Fruit fly (Drosophila melanogaster) whole organism, embryonic: ENCODE measurements around the gene mRpL12.

Experiments used
- Bdp1 ChIP-seq: fragments of 200-800 bp; sonication (Bioruptor generic); optimal IDR thresholded peaks from 3 replicates; lab custom pipeline; 2016; ENCODE audit warnings: missing biosample characterization, missing genetic modification characterization
- BtbVII ChIP-seq: fragments of 200-800 bp; sonication (Bioruptor generic); optimal IDR thresholded peaks from 3 replicates; lab custom pipeline; 2017; ENCODE audit warnings: missing biosample characterization, mild to moderate bottlenecking, missing genetic modification characterization
- CG1024 ChIP-seq: fragments of 200-800 bp; sonication (Bioruptor generic); IDR thresholded peaks from 2 replicates; pipeline ENCODE4 v1.3.6; 2022; ENCODE audit warnings: missing biosample characterization, missing genetic modification characterization
- CG10543 ChIP-seq: fragments of 200-800 bp; sonication (Bioruptor generic); optimal IDR thresholded peaks from 3 replicates; lab custom pipeline; 2017; ENCODE audit warnings: missing biosample characterization, mild to moderate bottlenecking, missing genetic modification characterization, moderate library complexity
- CG11504 ChIP-seq: fragments of 200-800 bp; sonication (Bioruptor generic); optimal IDR thresholded peaks from 3 replicates; lab custom pipeline; 2019; ENCODE audit warnings: missing biosample characterization, mild to moderate bottlenecking, missing genetic modification characterization, moderate library complexity
- CG14050 ChIP-seq: fragments of 200-800 bp; sonication (Bioruptor generic); IDR thresholded peaks from 3 replicates; pipeline ENCODE4 v1.3.6; 2022; ENCODE audit warnings: missing biosample characterization, missing genetic modification characterization
- CG14710 ChIP-seq: fragments of 200-800 bp; sonication (Bioruptor generic); optimal IDR thresholded peaks from 3 replicates; lab custom pipeline; 2019; ENCODE audit warnings: missing biosample characterization, mild to moderate bottlenecking, missing genetic modification characterization, moderate library complexity
- CG1529 ChIP-seq: fragments of 200-800 bp; sonication (Bioruptor generic); optimal IDR thresholded peaks from 3 replicates; lab custom pipeline; 2018; ENCODE audit warnings: missing biosample characterization, missing genetic modification characterization
- CG15479 ChIP-seq: fragments of 200-800 bp; sonication (Bioruptor generic); optimal IDR thresholded peaks from 3 replicates; lab custom pipeline; 2019; ENCODE audit warnings: missing biosample characterization, mild to moderate bottlenecking, missing genetic modification characterization, moderate library complexity
- CG16779 ChIP-seq: fragments of 200-800 bp; sonication (Bioruptor generic); IDR thresholded peaks from 2 replicates; pipeline ENCODE4 v1.3.6; 2022; ENCODE audit warnings: missing biosample characterization, missing genetic modification characterization
- CG18619 ChIP-seq: fragments of 200-800 bp; sonication (Bioruptor generic); optimal IDR thresholded peaks from 3 replicates; lab custom pipeline; 2017; ENCODE audit warnings: missing biosample characterization, mild to moderate bottlenecking, missing genetic modification characterization
- CG31224 ChIP-seq: fragments of 200-800 bp; sonication (Bioruptor generic); IDR thresholded peaks from 2 replicates; pipeline ENCODE4 v1.3.6; 2022; ENCODE audit warnings: missing biosample characterization, missing genetic modification characterization
- CG32772 ChIP-seq: fragments of 200-800 bp; sonication (Bioruptor generic); IDR thresholded peaks from 2 replicates; pipeline ENCODE4 v1.3.6; 2022; ENCODE audit warnings: missing biosample characterization, missing genetic modification characterization
- CG34224 ChIP-seq: fragments of 200-800 bp; sonication (Bioruptor generic); IDR thresholded peaks from 3 replicates; pipeline ENCODE4 v1.3.6; 2022; ENCODE audit warnings: missing biosample characterization, missing genetic modification characterization; ENCODE audit not compliant: partially characterized antibody
- CG3726 ChIP-seq: fragments of 200-800 bp; sonication (Bioruptor generic); IDR thresholded peaks from 3 replicates; pipeline ENCODE4, ENCODE4 v1.3.6; 2022; ENCODE audit warnings: missing biosample characterization, missing genetic modification characterization
- CG3995 ChIP-seq: fragments of 200-800 bp; sonication (Bioruptor generic); optimal IDR thresholded peaks from 3 replicates; lab custom pipeline; 2016; ENCODE audit warnings: missing biosample characterization, missing genetic modification characterization
- CG4707 ChIP-seq: fragments of 200-800 bp; sonication (Bioruptor generic); optimal IDR thresholded peaks from 2 replicates; lab custom pipeline; 2018; ENCODE audit warnings: missing biosample characterization, mild to moderate bottlenecking, missing genetic modification characterization, moderate library complexity
- CG6683 ChIP-seq: fragments of 200-800 bp; sonication (Bioruptor generic); optimal IDR thresholded peaks from 2 replicates; lab custom pipeline; 2017; ENCODE audit warnings: missing biosample characterization, mild to moderate bottlenecking, missing genetic modification characterization, missing genetic modification reagents
- CG7786 ChIP-seq: fragments of 200-800 bp; sonication (Bioruptor generic); optimal IDR thresholded peaks from 2 replicates; lab custom pipeline; 2016; ENCODE audit warnings: missing biosample characterization, missing genetic modification characterization
- CG8359 ChIP-seq: fragments of 200-800 bp; sonication (Bioruptor generic); optimal IDR thresholded peaks from 2 replicates; lab custom pipeline; 2017; ENCODE audit warnings: missing biosample characterization, mild to moderate bottlenecking, missing genetic modification characterization, borderline replicate concordance
- CG9876 ChIP-seq: fragments of 200-800 bp; sonication (Bioruptor generic); optimal IDR thresholded peaks from 2 replicates; lab custom pipeline; 2016; ENCODE audit warnings: missing biosample characterization, missing genetic modification characterization
- CTCF ChIP-seq: fragments of 200-800 bp; sonication (Bioruptor generic); optimal IDR thresholded peaks from 2 replicates; lab custom pipeline; 2017; ENCODE audit warnings: missing biosample characterization, mild to moderate bottlenecking, missing genetic modification characterization, moderate library complexity
- Drgx ChIP-seq: fragments of 200-800 bp; sonication (Bioruptor generic); IDR thresholded peaks from 2 replicates; pipeline ENCODE4 v1.3.6; 2022; ENCODE audit warnings: missing biosample characterization, missing genetic modification characterization
- H15 ChIP-seq: fragments of 200-800 bp; sonication (Bioruptor generic); IDR thresholded peaks from 3 replicates; pipeline ENCODE4 v1.3.6; 2022; ENCODE audit warnings: missing biosample characterization, missing genetic modification characterization
- HmgZ ChIP-seq: fragments of 200-800 bp; sonication (Bioruptor generic); optimal IDR thresholded peaks from 2 replicates; lab custom pipeline; 2018; ENCODE audit warnings: missing biosample characterization, mild to moderate bottlenecking, missing genetic modification characterization
- Hmx ChIP-seq: fragments of 200-800 bp; sonication (Bioruptor generic); optimal IDR thresholded peaks from 2 replicates; lab custom pipeline; 2016; ENCODE audit warnings: missing biosample characterization, missing genetic modification characterization
- Hr51 ChIP-seq, 2 experiments: fragments of 200-800 bp; sonication (Bioruptor generic); optimal IDR thresholded peaks; 2 replicates in 1 of 2; 3 replicates in 1 of 2; lab custom pipeline; 2016 to 2018; ENCODE audit warnings: missing biosample characterization in 2 of 2, missing genetic modification characterization in 2 of 2, mild to moderate bottlenecking in 1 of 2, moderate library complexity in 1 of 2
- Kr ChIP-seq: fragments of 200-800 bp; sonication (Bioruptor generic); optimal IDR thresholded peaks from 2 replicates; lab custom pipeline; 2017; ENCODE audit warnings: missing biosample characterization, mild to moderate bottlenecking, missing genetic modification characterization
- Myb ChIP-seq: fragments of 200-800 bp; sonication (Bioruptor generic); optimal IDR thresholded peaks from 2 replicates; lab custom pipeline; 2016; ENCODE audit warnings: missing biosample characterization, missing genetic modification characterization
- Nf-YC ChIP-seq: fragments of 200-800 bp; optimal IDR thresholded peaks from 3 replicates; lab custom pipeline; 2019; ENCODE audit warnings: missing biosample characterization, mild to moderate bottlenecking, missing genetic modification characterization, moderate library complexity
- Ssrp ChIP-seq: fragments of 200-800 bp; sonication (Bioruptor generic); optimal IDR thresholded peaks from 2 replicates; lab custom pipeline; 2018; ENCODE audit warnings: missing biosample characterization, mild to moderate bottlenecking, missing genetic modification characterization, moderate library complexity
- TFAM ChIP-seq: fragments of 200-800 bp; sonication (Bioruptor generic); optimal IDR thresholded peaks from 2 replicates; lab custom pipeline; 2017; ENCODE audit warnings: missing biosample characterization, missing genetic modification characterization, inconsistent platforms
- YL-1 ChIP-seq: fragments of 200-800 bp; sonication (Bioruptor generic); optimal IDR thresholded peaks from 3 replicates; lab custom pipeline; 2017; ENCODE audit warnings: missing biosample characterization, mild to moderate bottlenecking, missing genetic modification characterization
- bsh ChIP-seq, 2 experiments: fragments of 200-800 bp; sonication (Bioruptor generic); optimal IDR thresholded peaks; 2 replicates each; lab custom pipeline; 2017 to 2018; ENCODE audit warnings: mild to moderate bottlenecking in 2 of 2, missing biosample characterization in 2 of 2, missing genetic modification characterization in 2 of 2, moderate library complexity in 1 of 2
- ftz-f1 ChIP-seq: fragments of 200-800 bp; sonication (Bioruptor generic); optimal IDR thresholded peaks from 2 replicates; lab custom pipeline; 2016; ENCODE audit warnings: missing biosample characterization, missing genetic modification characterization
- hb ChIP-seq: fragments of 200-800 bp; sonication (Bioruptor generic); IDR thresholded peaks from 3 replicates; pipeline ENCODE4 v1.3.6; 2022; ENCODE audit warnings: missing biosample characterization, missing genetic modification characterization; ENCODE audit not compliant: partially characterized antibody
- ind ChIP-seq: fragments of 200-800 bp; sonication (Bioruptor generic); optimal IDR thresholded peaks from 3 replicates; lab custom pipeline; 2016; ENCODE audit warnings: missing biosample characterization, missing genetic modification characterization
- jumu ChIP-seq: fragments of 200-800 bp; sonication (Bioruptor generic); optimal IDR thresholded peaks from 3 replicates; lab custom pipeline; 2016; ENCODE audit warnings: missing biosample characterization, missing genetic modification characterization
- kah ChIP-seq: fragments of 200-800 bp; sonication (Bioruptor generic); optimal IDR thresholded peaks from 2 replicates; lab custom pipeline; 2018; ENCODE audit warnings: missing biosample characterization, mild to moderate bottlenecking, missing genetic modification characterization
- lab ChIP-seq: fragments of 200-800 bp; sonication (Bioruptor generic); optimal IDR thresholded peaks from 3 replicates; lab custom pipeline; 2017; ENCODE audit warnings: missing biosample characterization, missing genetic modification characterization, mild to moderate bottlenecking, moderate library complexity, missing genetic modification reagents
- pho ChIP-seq: fragments of 200-800 bp; sonication (Bioruptor generic); optimal IDR thresholded peaks from 2 replicates; lab custom pipeline; 2016; ENCODE audit warnings: missing biosample characterization, missing genetic modification characterization
- seq ChIP-seq: fragments of 200-800 bp; sonication (Bioruptor generic); IDR thresholded peaks from 2 replicates; pipeline ENCODE4 v1.3.6; 2022; ENCODE audit warnings: missing biosample characterization, missing genetic modification characterization
- stwl ChIP-seq: fragments of 200-800 bp; sonication (Bioruptor generic); optimal IDR thresholded peaks from 3 replicates; lab custom pipeline; 2018; ENCODE audit warnings: missing biosample characterization, mild to moderate bottlenecking, missing genetic modification characterization, moderate library complexity
- tgo ChIP-seq: fragments of 200-800 bp; sonication (Bioruptor generic); IDR thresholded peaks from 3 replicates; pipeline ENCODE4 v1.3.6; 2022; ENCODE audit warnings: missing biosample characterization, missing genetic modification characterization
- tna ChIP-seq: fragments of 200-800 bp; sonication (Bioruptor generic); IDR thresholded peaks from 2 replicates; pipeline ENCODE4 v1.3.6; 2022; ENCODE audit warnings: missing biosample characterization, missing genetic modification characterization; ENCODE audit not compliant: partially characterized antibody
- vnd ChIP-seq: fragments of 200-800 bp; sonication (Bioruptor generic); IDR thresholded peaks from 3 replicates; pipeline ENCODE4 v1.3.6; 2022; ENCODE audit warnings: missing biosample characterization, missing genetic modification characterization; ENCODE audit not compliant: partially characterized antibody

Gene mRpL12

DNA sequence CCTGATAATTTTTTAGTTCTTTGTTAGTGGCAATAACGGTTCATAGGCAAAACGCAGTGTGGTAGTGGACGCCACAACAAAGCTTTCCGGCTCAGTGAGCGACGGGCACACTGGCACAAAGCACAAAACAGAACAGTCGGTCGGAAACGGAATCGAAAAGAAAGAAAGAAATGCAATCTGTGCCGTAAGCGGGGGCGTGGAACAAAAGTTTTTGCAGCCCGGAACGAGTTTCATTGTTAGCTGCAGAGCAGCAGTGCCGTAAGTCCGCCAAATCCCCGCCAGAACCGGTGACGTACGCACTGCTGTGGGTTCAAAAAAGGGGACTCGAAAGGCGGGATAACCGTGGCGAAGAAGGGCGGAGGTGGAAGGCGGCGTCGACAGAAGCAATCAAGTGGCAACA lies 11.8 kb downstream of the mRpL12 start, which contains the start of gene CG5026 (continued):
- TF ChIP-seq CTCF (GFP tag; lab: Kevin White, UChicago) (peak; percentile 13), CG34224 (GFP tag; lab: Robert Waterston, UW) (0 out of 3 replicates have a peak, but pooled peaks have one; percentile 14), HmgZ (peak; percentile 47), Drgx (GFP tag; lab: Robert Waterston, UW) (no peak), Myb (GFP tag; lab: Kevin White, UChicago) (peak; percentile 81), YL-1 (GFP tag; lab: Kevin White, UChicago) (peak; percentile 38)

DNA sequence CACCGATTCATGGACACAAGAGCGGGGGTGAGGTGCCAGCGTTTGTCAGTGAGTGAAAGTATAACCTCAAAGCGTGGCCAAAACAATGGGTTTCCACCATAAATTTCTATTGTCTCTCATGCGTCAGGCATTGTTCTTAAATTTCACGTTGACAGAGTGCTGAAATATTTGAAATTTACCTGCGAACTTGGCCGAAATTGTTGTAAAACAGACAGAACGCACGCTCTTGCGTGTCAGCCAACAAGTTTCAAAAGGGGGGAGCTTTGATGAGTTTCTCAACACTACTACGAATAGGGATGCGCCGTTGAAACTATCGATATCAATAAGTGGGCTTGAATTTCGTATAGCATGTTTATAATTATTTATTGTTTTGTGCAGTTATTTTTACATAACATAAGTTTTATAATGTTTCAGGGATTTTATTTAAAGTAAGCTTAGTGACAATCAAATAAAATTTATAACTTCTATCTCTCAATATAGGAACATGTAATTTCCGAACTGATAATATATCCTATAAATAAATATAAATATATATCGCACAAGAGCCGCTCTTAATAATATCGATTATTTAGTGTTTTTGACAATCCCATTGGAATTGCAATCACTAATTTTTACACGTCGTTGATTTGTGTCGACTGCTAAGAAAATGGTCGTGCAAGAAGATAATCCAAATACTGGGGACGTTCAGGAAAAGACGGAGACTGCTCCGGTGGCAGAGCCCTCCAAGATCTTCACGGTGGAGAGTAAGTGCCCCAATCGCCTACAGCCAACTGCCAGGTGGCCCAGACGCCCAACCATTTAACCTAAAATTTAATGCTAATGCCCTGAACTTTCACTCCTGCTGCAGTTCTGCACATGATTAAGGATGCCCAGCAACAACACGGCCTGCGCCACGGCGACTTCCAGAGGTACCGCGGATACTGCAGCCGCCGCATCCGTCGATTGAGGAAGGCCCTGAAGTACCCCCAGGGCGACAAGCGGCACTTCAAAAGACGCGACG lies 18.2 kb downstream of the mRpL12 start, which contains the start of the genes pix and Srp68:
TSS of gene pix (minus strand) at position 288 of the 1,000 bp plus-strand sequence.
TSS of gene Srp68 (plus strand) at position 569 of the 1,000 bp plus-strand sequence.
- TF ChIP-seq CG10543 (GFP tag; lab: Kevin White, UChicago): peak; percentile 81
- peak; percentile 65 for TF ChIP-seq hb
- TF ChIP-seq CG14710 (tag; lab: Kevin White, UChicago): peak; percentile 87
- TF ChIP-seq jumu (GFP tag; lab: Kevin White, UChicago): peak; percentile 16
- peak; percentile 67 for TF ChIP-seq ind (GFP tag; lab: Kevin White, UChicago)
- TF ChIP-seq Bdp1 (GFP tag; lab: Kevin White, UChicago): peak; percentile 50
- TF ChIP-seq CG1024 (GFP tag; lab: Robert Waterston, UW): no peak
- no peak for TF ChIP-seq CG11504 (tag; lab: Kevin White, UChicago)
- no peak for TF ChIP-seq CG3726 (GFP tag; lab: Robert Waterston, UW)
- TF ChIP-seq CG3995 (GFP tag; lab: Kevin White, UChicago): peak; percentile 26
- peak; percentile 18 for TF ChIP-seq CG6683
- no peak for TF ChIP-seq CG16779 (GFP tag; lab: Robert Waterston, UW)
- peak; percentile 16; the same call in 1 of the 2 replicates for TF ChIP-seq tna
- peak; percentile 55 for TF ChIP-seq CG1529 (GFP tag; lab: Kevin White, UChicago)
- peak; percentile 44; the same call in 1 of the 3 replicates for TF ChIP-seq tgo
- TF ChIP-seq Kr: no peak
- no peak for TF ChIP-seq seq (GFP tag; lab: Robert Waterston, UW)
- TF ChIP-seq Ssrp (tag; lab: Kevin White, UChicago): peak; percentile 34
- 0 out of 2 replicates have a peak, but pooled peaks have one; percentile 14 for TF ChIP-seq CG32772 (GFP tag; lab: Robert Waterston, UW)
- TF ChIP-seq H15 (GFP tag; lab: Robert Waterston, UW): no peak
- TF ChIP-seq CG9876 (GFP tag; lab: Kevin White, UChicago): no peak
- peak; percentile 50 for TF ChIP-seq CG18619
- peak; percentile 54 for TF ChIP-seq pho (GFP tag; lab: Kevin White, UChicago)
- TF ChIP-seq CG4707 (GFP tag; lab: Kevin White, UChicago): no peak
- no peak for TF ChIP-seq TFAM (GFP tag; lab: Kevin White, UChicago)
- peak; percentile 87 for TF ChIP-seq vnd (GFP tag; lab: Robert Waterston, UW)
- no peak for TF ChIP-seq BtbVII (GFP tag; lab: Kevin White, UChicago)
- TF ChIP-seq Nf-YC (tag; lab: Kevin White, UChicago): peak; percentile 73
- TF ChIP-seq stwl (tag; lab: Kevin White, UChicago): peak; percentile 54
- no peak for TF ChIP-seq CG8359 (GFP tag; lab: Kevin White, UChicago)
- 0 out of 2 replicates have a peak, but pooled peaks have one; percentile 14 for TF ChIP-seq CG31224 (GFP tag; lab: Robert Waterston, UW)
- TF ChIP-seq CG15479 (GFP tag; lab: Kevin White, UChicago): no peak
- no peak for TF ChIP-seq ftz-f1 (GFP tag; lab: Kevin White, UChicago)
- peak in 1 of 2 experiments; percentile 14 for TF ChIP-seq Hr51 (GFP tag; optimal IDR thresholded peaks at IDR 0.05; lab: Kevin White, UChicago)
- TF ChIP-seq lab (GFP tag; lab: Kevin White, UChicago): no peak
- TF ChIP-seq Hmx: no peak
- no peak for TF ChIP-seq CG14050 (GFP tag; lab: Robert Waterston, UW)
- peak; percentile 43 for TF ChIP-seq CG7786 (GFP tag; lab: Kevin White, UChicago)
- peak; percentile 26 for TF ChIP-seq kah (GFP tag; lab: Kevin White, UChicago)
- peak in 1 of 2 experiments; percentile 36 for TF ChIP-seq bsh (GFP tag; optimal IDR thresholded peaks at IDR 0.05; lab: Kevin White, UChicago)
